Worm (Caenorhabditis elegans) whole organism, early embryonic: ENCODE results near the gene C16C4.17.

Experiments used
- B0310.2 ChIP-seq: sonication (generic microtip); optimal IDR thresholded peaks from 2 replicates; lab custom pipeline; 2016; ENCODE audit warnings: mild to moderate bottlenecking, missing genetic modification characterization, missing compliant biosample characterization
- F13C5.2 ChIP-seq: sonication (generic microtip); optimal IDR thresholded peaks from 2 replicates; lab custom pipeline; 2017; ENCODE audit warnings: mild to moderate bottlenecking, missing genetic modification characterization, inconsistent platforms, missing compliant biosample characterization
- aly-1 ChIP-seq: sonication (generic microtip); optimal IDR thresholded peaks from 2 replicates; lab custom pipeline; 2016; ENCODE audit warnings: missing genetic modification characterization, missing compliant biosample characterization
- ama-1 ChIP-seq: fragments of 150-350 bp; optimal IDR thresholded peaks from 2 replicates; lab custom pipeline; 2014
- ceh-13 ChIP-seq: fragments of 200-800 bp; sonication (Bioruptor generic); optimal IDR thresholded peaks from 2 replicates; lab custom pipeline; 2018; ENCODE audit warnings: mild to moderate bottlenecking, missing genetic modification characterization, missing compliant biosample characterization
- ceh-36 ChIP-seq: sonication (generic microtip); optimal IDR thresholded peaks from 2 replicates; lab custom pipeline; 2016; ENCODE audit warnings: missing genetic modification characterization, inconsistent platforms, missing compliant biosample characterization
- ets-7 ChIP-seq: sonication (generic microtip); optimal IDR thresholded peaks from 2 replicates; lab custom pipeline; 2016; ENCODE audit warnings: missing genotype, missing genetic modification characterization, missing compliant biosample characterization
- flt-1 ChIP-seq: fragments of 200-800 bp; sonication (Bioruptor generic); IDR thresholded peaks from 2 replicates; pipeline ENCODE4 v1.3.6; 2022; ENCODE audit warnings: missing genetic modification characterization, missing compliant biosample characterization
- hmbx-1 ChIP-seq: sonication (generic microtip); optimal IDR thresholded peaks from 2 replicates; lab custom pipeline; 2016; ENCODE audit warnings: mild to moderate bottlenecking, missing genetic modification characterization, missing compliant biosample characterization
- hmg-4 ChIP-seq: fragments of 200-800 bp; sonication (Bioruptor generic); optimal IDR thresholded peaks from 2 replicates; lab custom pipeline; 2018; ENCODE audit warnings: mild to moderate bottlenecking, missing genetic modification characterization, missing compliant biosample characterization
- hnd-1 ChIP-seq: sonication (generic microtip); optimal IDR thresholded peaks from 2 replicates; lab custom pipeline; 2016; ENCODE audit warnings: missing genetic modification characterization, missing compliant biosample characterization
- pes-1 ChIP-seq: fragments of 200-800 bp; sonication (Bioruptor generic); IDR thresholded peaks from 2 replicates; pipeline ENCODE4 v1.3.6; 2022; ENCODE audit warnings: missing genetic modification reagents, missing genetic modification characterization, missing compliant biosample characterization
- scrt-1 ChIP-seq: fragments of 200-800 bp; sonication (Bioruptor generic); IDR thresholded peaks from 2 replicates; pipeline ENCODE4 v1.3.6; 2022; ENCODE audit warnings: missing genetic modification characterization, missing compliant biosample characterization
- sea-1 ChIP-seq: fragments of 200-800 bp; sonication (Bioruptor generic); conservative IDR thresholded peaks from 2 replicates; pipeline ENCODE4 v1.3.6; 2022; ENCODE audit warnings: missing genetic modification characterization, missing compliant biosample characterization
- tbx-11 ChIP-seq: fragments of 200-800 bp; sonication (Bioruptor generic); IDR thresholded peaks from 2 replicates; pipeline ENCODE4 v1.3.6; 2022; ENCODE audit warnings: missing genetic modification characterization, missing compliant biosample characterization
- tbx-37 ChIP-seq: fragments of 200-800 bp; sonication (Bioruptor generic); conservative IDR thresholded peaks from 2 replicates; pipeline ENCODE4 v1.3.6; 2022; ENCODE audit warnings: missing genetic modification reagents, missing genetic modification characterization, missing compliant biosample characterization
- tra-4 ChIP-seq: sonication (generic microtip); optimal IDR thresholded peaks from 2 replicates; lab custom pipeline; 2017; ENCODE audit warnings: missing genetic modification characterization, missing compliant biosample characterization

Gene C16C4.17

DNA sequence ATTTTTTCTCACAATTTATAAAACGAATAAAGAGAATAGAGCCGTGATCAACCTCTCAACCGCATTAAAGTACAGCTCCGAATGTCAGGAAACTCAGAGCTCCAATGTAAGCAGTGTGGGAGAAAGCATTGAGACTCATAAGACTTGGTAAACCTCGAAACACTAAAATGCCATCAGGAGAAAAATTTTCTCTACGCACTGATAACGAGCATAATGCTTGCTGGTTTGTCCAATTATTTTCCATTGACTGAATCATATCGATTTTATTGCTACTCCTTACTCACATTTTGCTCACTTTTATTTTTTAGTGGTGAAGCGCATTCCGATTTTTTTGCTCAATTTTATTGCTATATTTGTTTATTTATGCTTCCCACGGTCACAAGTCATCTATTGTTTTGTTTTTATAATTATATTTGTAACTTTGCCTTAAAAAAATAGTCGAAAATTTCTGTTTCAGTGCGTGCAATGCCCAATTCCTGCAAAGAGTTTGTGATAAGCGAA, 34.1 kb upstream of the C16C4.17 start, which contains the start of gene math-40:
Gene math-40 (plus strand): TSS at position 451 of the 501 bp plus-strand sequence.
- TF ChIP-seq flt-1 (GFP tag; lab: Robert Waterston, UW) (no peak), ama-1 (lab: Kevin White, UChicago) (no peak), scrt-1 (GFP tag; lab: Robert Waterston, UW) (no peak), tra-4 (no peak), ceh-36 (tag; lab: Kevin White, UChicago) (no peak), pes-1 (GFP tag; lab: Robert Waterston, UW) (no peak), tbx-11 (no peak)

ce11 chrII:1831883-1832388, 32.4 kb upstream of the C16C4.17 start, which contains the start of gene math-39:
TSS of gene math-39 (plus strand) at chrII:1832338.
- no peak for TF ChIP-seq aly-1 (tag; lab: Kevin White, UChicago)
- no peak for TF ChIP-seq flt-1 (GFP tag; lab: Robert Waterston, UW)
- no peak for TF ChIP-seq tbx-37 (GFP tag; lab: Robert Waterston, UW)
- no peak for TF ChIP-seq hnd-1 (tag; lab: Kevin White, UChicago)
- no peak for TF ChIP-seq tbx-11
- TF ChIP-seq hmg-4 (GFP tag; lab: Kevin White, UChicago), result no peak

DNA sequence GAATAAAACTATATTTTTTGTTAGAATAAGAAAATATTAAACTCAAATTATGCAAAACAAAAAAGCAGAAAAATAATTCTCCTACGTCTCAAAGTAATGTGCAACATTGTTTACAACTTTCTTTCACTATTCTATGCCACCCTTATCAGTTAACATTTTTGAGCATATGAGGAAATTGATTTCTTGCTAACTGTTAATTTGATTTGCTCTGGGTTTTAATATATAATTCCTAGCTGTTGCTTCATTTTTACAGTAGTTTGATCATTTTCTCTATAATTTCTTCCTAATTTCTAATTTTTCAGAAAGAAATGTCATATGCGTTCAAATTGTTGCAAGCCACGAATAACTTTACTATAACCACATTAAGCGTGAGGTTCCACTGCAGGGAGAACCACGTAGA, 28.2 kb upstream of the C16C4.17 start, which contains the start of gene T08E11.1:
Gene T08E11.1 (plus strand): TSS at position 301 of the 400 bp plus-strand sequence.
- TF ChIP-seq ama-1 (lab: Kevin White, UChicago) (no peak), F13C5.2 (tag; lab: Kevin White, UChicago) (no peak), flt-1 (GFP tag; lab: Robert Waterston, UW) (no peak), sea-1 (no peak), tbx-37 (GFP tag; lab: Robert Waterston, UW) (no peak), hmbx-1 (tag; lab: Kevin White, UChicago) (no peak), scrt-1 (GFP tag; lab: Robert Waterston, UW) (no peak), tra-4 (no peak), ceh-13 (GFP tag; lab: Kevin White, UChicago) (no peak), hmg-4 (GFP tag; lab: Kevin White, UChicago) (no peak), tbx-11 (no peak), hnd-1 (tag; lab: Kevin White, UChicago) (no peak), ceh-36 (tag; lab: Kevin White, UChicago) (no peak), B0310.2 (no peak), pes-1 (GFP tag; lab: Robert Waterston, UW) (no peak), ets-7 (no peak), aly-1 (tag; lab: Kevin White, UChicago) (no peak)

DNA sequence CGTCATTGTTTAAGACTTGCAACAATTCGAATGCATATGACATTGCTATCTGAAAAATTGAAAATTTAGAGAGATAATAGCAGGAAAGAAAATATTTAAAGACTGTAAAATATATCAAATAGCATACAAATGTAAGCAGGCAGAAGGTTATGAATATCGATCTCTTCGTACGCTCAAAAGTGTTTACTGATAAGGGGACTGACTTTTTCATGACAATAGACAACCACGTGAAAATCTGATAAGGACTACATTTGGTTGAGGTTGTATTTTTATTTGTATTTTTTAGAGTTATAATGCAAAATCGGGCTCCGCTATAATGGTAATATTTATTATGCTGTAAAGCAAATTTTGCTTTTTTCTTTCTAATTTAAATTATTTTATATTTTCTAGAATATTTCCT, 21.5 kb upstream of the C16C4.17 start, which contains the start of the genes C52E2.5 and C52E2.4:
Gene C52E2.5 (minus strand): TSS at position 43 of the 400 bp plus-strand sequence.
Gene C52E2.4 (plus strand): TSS at position 252 of the 400 bp plus-strand sequence.
- no peak for TF ChIP-seq flt-1 (GFP tag; lab: Robert Waterston, UW)
- no peak for TF ChIP-seq ama-1 (lab: Kevin White, UChicago)
- TF ChIP-seq scrt-1 (GFP tag; lab: Robert Waterston, UW), result no peak
- no peak for TF ChIP-seq ceh-13 (GFP tag; lab: Kevin White, UChicago)
- TF ChIP-seq hnd-1 (tag; lab: Kevin White, UChicago), result no peak
- TF ChIP-seq pes-1 (GFP tag; lab: Robert Waterston, UW), result no peak
- TF ChIP-seq tbx-37 (GFP tag; lab: Robert Waterston, UW), result no peak
- TF ChIP-seq tbx-11, result no peak
- TF ChIP-seq F13C5.2 (tag; lab: Kevin White, UChicago), result no peak
- TF ChIP-seq tra-4, result no peak
- no peak for TF ChIP-seq aly-1 (tag; lab: Kevin White, UChicago)
- no peak for TF ChIP-seq ets-7
- TF ChIP-seq hmbx-1 (tag; lab: Kevin White, UChicago), result no peak
- no peak for TF ChIP-seq sea-1
- TF ChIP-seq B0310.2, result no peak
- no peak for TF ChIP-seq ceh-36 (tag; lab: Kevin White, UChicago)
- TF ChIP-seq hmg-4 (GFP tag; lab: Kevin White, UChicago), result no peak

- TF ChIP-seq ceh-36 (tag; lab: Kevin White, UChicago), result no peak
- no peak for TF ChIP-seq ama-1 (lab: Kevin White, UChicago)
Measured at ce11 chrII:1844552-1844951, 19.8 kb upstream of the C16C4.17 start.

DNA sequence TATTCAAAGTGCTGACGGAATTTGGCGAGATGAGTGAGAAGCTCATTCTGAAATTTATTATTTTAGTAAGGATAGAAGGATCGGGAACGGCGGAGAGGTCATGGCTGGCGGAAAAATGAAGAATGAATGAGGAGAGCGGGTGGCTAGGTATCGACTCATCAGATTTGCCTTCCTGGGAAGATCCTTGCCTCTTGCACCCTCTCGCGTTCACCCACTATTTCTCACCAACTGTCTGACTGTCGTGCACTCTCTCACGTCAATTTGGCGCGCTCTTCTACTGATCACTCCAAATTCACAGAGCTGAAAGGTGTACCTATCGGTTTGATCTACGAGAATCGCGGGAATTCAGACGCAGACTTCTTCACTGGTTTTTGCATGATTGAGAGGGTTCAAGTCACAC, 16.3 kb upstream of the C16C4.17 start, which contains the start of gene fbxb-97:
Gene fbxb-97 (minus strand): TSS at position 53 of the 400 bp plus-strand sequence.
- no peak for TF ChIP-seq ama-1 (lab: Kevin White, UChicago)
- TF ChIP-seq sea-1, result no peak
- no peak for TF ChIP-seq flt-1 (GFP tag; lab: Robert Waterston, UW)
- TF ChIP-seq hmg-4 (GFP tag; lab: Kevin White, UChicago), result no peak
- TF ChIP-seq tra-4, result no peak
- no peak for TF ChIP-seq hmbx-1 (tag; lab: Kevin White, UChicago)
- no peak for TF ChIP-seq hnd-1 (tag; lab: Kevin White, UChicago)
- TF ChIP-seq tbx-11, result no peak
- no peak for TF ChIP-seq pes-1 (GFP tag; lab: Robert Waterston, UW)
- no peak for TF ChIP-seq F13C5.2 (tag; lab: Kevin White, UChicago)
- no peak for TF ChIP-seq ceh-13 (GFP tag; lab: Kevin White, UChicago)

ce11 chrII:1850299-1850698, 14.1 kb upstream of the C16C4.17 start, which contains the start of gene fbxb-96:
TSS of gene fbxb-96 (minus strand) at chrII:1850399.
- no peak for TF ChIP-seq ceh-13 (GFP tag; lab: Kevin White, UChicago)
- no peak for TF ChIP-seq hmbx-1 (tag; lab: Kevin White, UChicago)
- TF ChIP-seq ets-7, result no peak
- TF ChIP-seq tbx-37 (GFP tag; lab: Robert Waterston, UW), result no peak
